Fruit fly (Drosophila melanogaster): ENCODE data around the gene tal-2A.

DNA sequence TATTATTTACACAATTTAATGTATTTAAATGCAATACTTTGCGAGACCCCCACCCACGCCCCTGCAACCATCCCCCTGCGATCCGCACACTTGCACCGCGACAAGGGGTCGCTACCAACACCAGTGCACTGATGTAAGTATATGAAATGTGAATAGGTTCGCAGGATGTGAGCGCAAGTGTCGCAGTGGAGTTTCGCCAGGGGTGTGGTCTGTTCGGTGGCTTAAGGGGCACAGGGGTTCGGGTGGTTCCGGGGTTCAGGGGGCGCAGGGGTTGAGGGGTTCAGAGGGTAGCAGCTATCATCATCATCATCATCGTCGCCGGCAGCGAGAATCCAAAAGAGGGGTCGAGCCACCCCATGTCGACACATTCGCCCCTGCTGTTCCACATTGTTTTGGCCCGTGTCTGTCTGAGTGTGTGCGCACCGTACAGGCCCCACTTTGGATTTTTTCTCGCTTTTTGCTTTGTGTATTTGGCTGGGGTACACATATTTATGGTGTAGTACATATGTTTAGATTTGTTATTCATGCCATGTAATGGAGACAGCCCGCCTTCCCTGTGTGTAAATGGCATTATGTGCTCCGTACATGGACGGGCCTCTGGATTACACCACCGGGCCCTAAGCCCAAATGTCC, 7.8 kb upstream of the tal-2A start:
- TF ChIP-seq kay (GFP tag; ENCODE audit: borderline replicate concordance): no peak
- TF ChIP-seq CG7045 (GFP tag; optimal IDR thresholded peaks at IDR 0.05): no peak
- no peak for TF ChIP-seq Mnt (GFP tag; optimal IDR thresholded peaks at IDR 0.05)
- TF ChIP-seq cic (GFP tag; optimal IDR thresholded peaks at IDR 0.05): no peak
- TF ChIP-seq tj (GFP tag; optimal IDR thresholded peaks at IDR 0.05): no peak

Measured in whole organism, adult.